Worm (Caenorhabditis elegans) whole organism, mixed stage, embryonic: ENCODE results near the gene str-136.

ENCODE experiments used
- M03D4.4 ChIP-seq: sonication (generic microtip); optimal IDR thresholded peaks from 2 replicates; lab custom pipeline; 2017; ENCODE audit warnings: mild to moderate bottlenecking, missing genetic modification characterization, missing compliant biosample characterization
- flh-1 ChIP-seq: fragments of 200-800 bp; sonication (Bioruptor generic); optimal IDR thresholded peaks from 2 replicates; lab custom pipeline; 2018; ENCODE audit warnings: mild to moderate bottlenecking, missing genetic modification characterization, moderate library complexity, missing compliant biosample characterization

DNA sequence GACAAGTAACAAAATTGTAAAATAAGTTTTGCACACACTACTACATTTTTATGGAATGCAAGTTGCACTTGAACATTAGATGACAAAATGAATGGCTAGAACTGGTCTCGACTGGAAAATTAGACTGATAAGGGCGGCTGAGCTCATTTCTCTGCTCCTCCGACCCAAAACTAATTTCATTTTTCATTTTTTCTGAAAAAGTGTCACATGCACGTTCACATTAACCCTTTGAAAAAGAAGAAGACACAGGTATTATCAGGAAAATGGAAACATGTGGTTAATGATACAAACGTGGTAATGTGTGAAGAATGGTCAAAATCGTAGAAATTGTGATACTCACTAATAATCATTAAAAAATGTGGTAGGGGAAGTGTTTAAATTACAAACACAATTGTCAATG is 28.3 kb upstream of the str-136 start:
- no peak for TF ChIP-seq M03D4.4 (tag; lab: Kevin White, UChicago)
- TF ChIP-seq flh-1 (GFP tag; lab: Kevin White, UChicago), result no peak
